Fruit fly (Drosophila melanogaster) whole organism: ENCODE measurements around the gene CG11367.
"Not testable (repeated sequence)": the region's sequence is repeated elsewhere in the genome, so short reads cannot be mapped to it uniquely, and the experiment has no call there.

ENCODE experiments used
- CG8478 ChIP-seq: fragments of >200 bp; optimal IDR thresholded peaks from 2 replicates; lab custom pipeline; 2018; ENCODE audit warnings: inconsistent platforms
- Dll ChIP-seq: fragments of >200 bp; optimal IDR thresholded peaks from 2 replicates; lab custom pipeline; 2017
- EcR ChIP-seq, 2 experiments: fragments of >200 bp; optimal IDR thresholded peaks; 2 replicates each; lab custom pipeline; 2017; ENCODE audit warnings: missing biosample characterization in 2 of 2, missing genetic modification characterization in 2 of 2, missing genetic modification reagents in 2 of 2
- pan ChIP-seq: fragments of >200 bp; optimal IDR thresholded peaks from 2 replicates; lab custom pipeline; 2017
- psq ChIP-seq: fragments of >200 bp; optimal IDR thresholded peaks from 2 replicates; lab custom pipeline; 2017
- usp ChIP-seq: fragments of >200 bp; optimal IDR thresholded peaks from 2 replicates; lab custom pipeline; 2017; ENCODE audit warnings: missing biosample characterization, missing genetic modification characterization, mixed read lengths

Gene CG11367

DNA sequence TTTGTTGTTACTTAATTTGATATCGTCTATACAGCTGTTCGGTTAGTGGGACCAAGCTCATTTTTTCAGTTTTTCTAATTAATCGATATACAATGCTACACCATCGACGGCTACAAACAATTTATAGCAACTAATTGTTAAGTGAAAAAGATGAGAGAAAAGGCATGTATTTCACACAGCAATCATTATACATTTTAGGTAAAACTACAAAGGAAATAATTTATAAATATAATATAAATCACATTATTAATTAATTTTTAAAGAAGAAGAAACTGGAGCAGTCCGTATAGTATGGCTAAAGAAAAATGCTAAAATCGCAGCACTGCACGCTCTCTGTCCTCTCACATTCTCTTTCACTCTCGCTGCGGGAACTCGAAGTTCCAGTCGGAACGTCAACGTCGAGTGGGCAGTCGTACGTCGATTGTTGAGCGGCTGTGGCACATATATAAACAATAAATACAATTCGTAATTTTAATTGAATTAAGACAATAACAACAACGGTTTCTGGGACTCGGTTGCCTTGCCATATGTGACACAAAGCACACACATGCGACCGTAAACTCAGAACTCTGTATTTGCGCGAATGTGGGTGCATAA, at the start of gene CG11367, which contains the start of gene CG14450:
CG11367 (plus strand) TSS at position 373 of the 597 bp plus-strand sequence.
CG14450 (minus strand) TSS at position 51 of the 597 bp plus-strand sequence.
- no peak for TF ChIP-seq psq

DNA sequence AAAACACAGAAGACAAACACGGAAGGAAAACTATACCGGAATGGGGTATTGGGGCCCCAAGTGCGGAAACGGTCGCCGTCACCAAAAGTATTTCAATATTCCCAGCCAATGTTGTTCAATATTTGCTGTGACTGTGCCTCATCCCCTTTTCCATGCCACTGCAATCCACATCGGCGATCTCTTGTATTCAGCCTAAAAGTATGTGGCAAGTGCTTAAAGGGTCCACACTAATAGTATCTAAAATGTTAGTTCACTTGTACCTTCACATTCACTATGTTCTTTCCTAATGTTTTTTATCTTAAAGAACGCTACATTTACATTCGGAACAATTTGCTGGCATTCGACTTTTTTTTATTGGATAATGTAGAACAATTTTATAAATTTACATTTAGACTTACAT, 47.0 kb upstream of the CG11367 start:
- TF ChIP-seq Dll (lab: Kevin White, UChicago) (no peak), CG8478 (lab: Kevin White, UChicago) (no peak), EcR (GFP tag; optimal IDR thresholded peaks at IDR 0.05; lab: Kevin White, UChicago) (no peak), usp (GFP tag; lab: Kevin White, UChicago) (no peak), pan (lab: Kevin White, UChicago) (no peak), psq (no peak)

DNA sequence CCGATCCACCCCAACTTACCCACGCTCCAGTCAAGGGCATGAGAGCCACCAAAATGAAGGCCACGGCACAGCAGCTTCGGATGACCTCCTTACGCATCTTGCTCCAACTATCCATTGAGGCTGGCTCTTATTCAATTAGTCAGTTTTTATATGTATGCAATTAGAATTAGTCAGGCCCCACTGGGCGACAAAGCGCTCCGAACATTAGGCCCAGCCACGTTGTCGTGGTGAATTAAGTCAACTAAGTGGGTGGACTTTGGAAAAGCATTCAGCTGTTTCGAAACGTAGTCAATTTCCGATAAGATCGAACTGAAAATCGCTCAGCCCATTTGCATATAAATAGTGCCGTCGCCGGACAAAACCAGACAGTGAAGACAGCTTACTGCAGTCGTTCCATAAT, 40.9 kb upstream of the CG11367 start, which contains the start of the genes CG14455 and CG14456:
CG14455 (minus strand) TSS at position 101 of the 400 bp plus-strand sequence.
CG14456 (plus strand) TSS at position 236 of the 400 bp plus-strand sequence.
- no peak for TF ChIP-seq EcR (GFP tag; optimal IDR thresholded peaks at IDR 0.05; lab: Kevin White, UChicago)
- TF ChIP-seq usp (GFP tag; lab: Kevin White, UChicago): no peak

DNA sequence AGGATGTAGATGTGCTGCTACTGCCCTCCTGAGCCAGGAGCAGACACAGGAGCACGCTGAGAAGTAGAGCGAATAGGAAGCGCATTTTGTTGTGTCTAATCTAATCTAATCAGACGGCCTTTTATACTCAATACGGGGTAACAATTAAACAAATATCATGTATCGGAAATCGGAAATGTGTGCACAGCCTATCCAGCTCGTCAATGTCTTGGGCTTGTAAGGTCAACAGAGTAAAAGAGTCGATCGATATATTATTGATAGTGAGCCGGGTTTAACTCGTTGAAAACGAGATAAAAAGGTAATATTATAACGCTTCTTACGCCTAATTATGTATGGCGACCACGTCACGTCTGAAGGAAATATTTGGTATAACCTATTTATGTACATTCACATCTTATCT, 35.5 kb upstream of the CG11367 start, which contains the start of gene CG14454:
CG14454 (minus strand) TSS at position 101 of the 400 bp plus-strand sequence.
- not testable (repeated sequence) for TF ChIP-seq EcR (GFP tag; optimal IDR thresholded peaks at IDR 0.05; lab: Kevin White, UChicago); Dll (lab: Kevin White, UChicago); CG8478 (lab: Kevin White, UChicago)

DNA sequence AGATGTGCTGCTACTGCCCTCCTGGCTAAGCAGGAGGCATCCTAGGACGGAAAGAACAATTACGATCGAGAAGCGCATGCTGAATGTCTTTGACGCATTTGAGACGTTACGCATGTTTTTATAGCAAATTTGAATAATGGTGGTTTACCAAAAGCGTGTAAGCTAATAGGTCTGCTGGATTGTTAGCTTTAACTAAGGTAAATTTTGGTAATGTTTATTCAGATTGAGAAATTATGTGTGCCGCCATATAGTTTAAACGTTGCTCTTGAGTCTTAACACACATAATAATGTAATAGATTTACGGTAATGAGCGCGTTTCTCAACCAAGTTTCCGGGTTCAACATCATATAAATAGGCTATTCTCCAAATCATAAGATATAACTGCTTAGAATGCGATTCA, 34.2 kb upstream of the CG11367 start, which contains the start of the genes CG12546 and CG14453:
CG12546 (minus strand) TSS at position 101 of the 400 bp plus-strand sequence.
CG14453 (plus strand) TSS at position 372 of the 400 bp plus-strand sequence.
- no peak for TF ChIP-seq usp (GFP tag; lab: Kevin White, UChicago)
- no peak for TF ChIP-seq CG8478 (lab: Kevin White, UChicago)
- TF ChIP-seq pan (lab: Kevin White, UChicago): no peak
- no peak for TF ChIP-seq EcR (GFP tag; optimal IDR thresholded peaks at IDR 0.05; lab: Kevin White, UChicago)
- no peak for TF ChIP-seq Dll (lab: Kevin White, UChicago)
- no peak for TF ChIP-seq psq

DNA sequence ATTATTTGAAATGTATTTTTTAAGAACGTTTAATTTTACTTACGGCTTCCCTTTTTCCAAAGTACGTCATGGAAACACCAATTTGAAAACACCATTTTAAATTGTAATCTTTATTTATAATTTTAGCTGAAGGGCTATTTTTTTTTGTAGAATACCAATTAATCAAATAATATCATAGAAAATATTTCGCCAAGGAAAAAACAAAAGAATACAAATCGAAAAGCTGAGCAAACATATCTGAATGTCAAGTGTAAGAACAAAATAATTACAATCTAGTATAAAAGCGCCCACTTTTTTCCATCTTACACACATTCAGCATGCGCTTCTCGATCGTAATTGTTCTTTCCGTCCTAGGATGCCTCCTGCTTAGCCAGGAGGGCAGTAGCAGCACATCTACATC, 32.3 kb upstream of the CG11367 start, which contains the start of gene CG14452:
CG14452 (plus strand) TSS at position 301 of the 400 bp plus-strand sequence.
- TF ChIP-seq EcR (GFP tag; optimal IDR thresholded peaks at IDR 0.05; lab: Kevin White, UChicago): no peak
- no peak for TF ChIP-seq CG8478 (lab: Kevin White, UChicago)

DNA sequence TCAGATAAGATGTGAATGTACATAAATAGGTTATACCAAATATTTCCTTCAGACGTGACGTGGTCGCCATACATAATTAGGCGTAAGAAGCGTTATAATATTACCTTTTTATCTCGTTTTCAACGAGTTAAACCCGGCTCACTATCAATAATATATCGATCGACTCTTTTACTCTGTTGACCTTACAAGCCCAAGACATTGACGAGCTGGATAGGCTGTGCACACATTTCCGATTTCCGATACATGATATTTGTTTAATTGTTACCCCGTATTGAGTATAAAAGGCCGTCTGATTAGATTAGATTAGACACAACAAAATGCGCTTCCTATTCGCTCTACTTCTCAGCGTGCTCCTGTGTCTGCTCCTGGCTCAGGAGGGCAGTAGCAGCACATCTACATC, 31.0 kb upstream of the CG11367 start, which contains the start of gene CG32453:
CG32453 (plus strand) TSS at position 301 of the 400 bp plus-strand sequence.
- not testable (repeated sequence) for TF ChIP-seq psq; EcR (GFP tag; optimal IDR thresholded peaks at IDR 0.05; lab: Kevin White, UChicago); pan (lab: Kevin White, UChicago)

DNA sequence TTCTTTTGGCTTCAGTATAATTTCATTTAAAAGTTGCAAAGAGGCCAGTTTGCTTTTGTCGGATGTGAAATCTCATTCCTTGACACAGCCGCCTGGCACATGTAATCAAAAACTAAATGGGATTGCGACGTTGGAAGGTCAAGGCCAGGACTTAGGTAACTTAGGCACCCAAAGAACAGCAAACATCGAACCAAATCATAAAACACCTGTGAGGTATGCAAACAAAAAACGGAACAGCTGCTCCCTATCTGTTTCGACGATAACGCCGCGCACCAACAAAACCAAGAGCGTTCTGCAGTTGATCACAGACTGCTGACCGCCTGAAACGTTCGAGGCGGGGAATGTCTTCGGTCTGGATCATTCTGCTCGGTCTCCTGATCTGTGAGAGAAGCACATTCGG, 28.8 kb upstream of the CG11367 start, which contains the start of gene CG45116:
CG45116 (plus strand) TSS at position 301 of the 400 bp plus-strand sequence.
- no peak for TF ChIP-seq EcR (GFP tag; optimal IDR thresholded peaks at IDR 0.05; lab: Kevin White, UChicago)
- no peak for TF ChIP-seq CG8478 (lab: Kevin White, UChicago)
- TF ChIP-seq usp (GFP tag; lab: Kevin White, UChicago): no peak
- TF ChIP-seq psq: no peak
- no peak for TF ChIP-seq Dll (lab: Kevin White, UChicago)
- no peak for TF ChIP-seq pan (lab: Kevin White, UChicago)

DNA sequence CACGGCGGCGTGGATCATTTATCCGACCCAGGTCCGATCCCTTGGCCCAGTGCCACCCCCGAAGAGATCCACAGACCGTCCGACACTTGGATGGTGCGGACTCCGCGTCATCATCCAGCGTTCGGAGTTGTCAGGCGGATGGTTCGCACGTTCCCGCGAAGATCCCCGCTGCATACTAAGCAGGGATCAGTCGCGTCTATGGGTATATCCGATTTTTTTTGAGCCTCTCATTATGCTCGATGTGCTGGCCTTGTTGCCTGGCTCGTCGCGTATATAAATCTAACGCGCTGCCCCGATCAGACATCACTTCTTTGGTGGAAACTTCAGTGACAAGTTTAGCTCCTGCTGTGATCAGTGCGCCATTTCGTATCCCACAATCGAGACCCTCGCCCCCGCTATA, 16.1 kb upstream of the CG11367 start, which contains the start of gene CG11370:
CG11370 (plus strand) TSS at position 301 of the 400 bp plus-strand sequence.
- TF ChIP-seq pan (lab: Kevin White, UChicago) (no peak), usp (GFP tag; lab: Kevin White, UChicago) (no peak), psq (no peak), Dll (lab: Kevin White, UChicago) (no peak), CG8478 (lab: Kevin White, UChicago) (no peak), EcR (GFP tag; optimal IDR thresholded peaks at IDR 0.05; lab: Kevin White, UChicago) (no peak)

DNA sequence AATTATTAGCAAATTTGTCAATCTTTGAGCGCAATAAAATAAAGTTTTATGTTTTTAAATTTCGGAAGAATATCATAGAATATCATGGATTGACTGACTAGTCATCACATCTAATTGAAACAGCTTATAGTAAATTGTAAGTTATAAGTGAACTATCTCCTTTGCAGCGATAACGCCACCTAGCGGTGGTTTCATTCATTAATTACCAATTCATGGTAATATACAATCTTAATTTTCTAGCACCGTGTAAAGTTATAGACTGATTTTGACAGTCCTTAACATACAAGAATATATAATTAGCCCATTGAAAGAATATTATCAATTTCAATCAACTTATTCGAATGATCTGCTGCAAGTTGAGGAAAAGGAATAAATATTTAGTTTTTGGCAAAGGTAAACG, 14.3 kb upstream of the CG11367 start:
- no peak for TF ChIP-seq CG8478 (lab: Kevin White, UChicago)

DNA sequence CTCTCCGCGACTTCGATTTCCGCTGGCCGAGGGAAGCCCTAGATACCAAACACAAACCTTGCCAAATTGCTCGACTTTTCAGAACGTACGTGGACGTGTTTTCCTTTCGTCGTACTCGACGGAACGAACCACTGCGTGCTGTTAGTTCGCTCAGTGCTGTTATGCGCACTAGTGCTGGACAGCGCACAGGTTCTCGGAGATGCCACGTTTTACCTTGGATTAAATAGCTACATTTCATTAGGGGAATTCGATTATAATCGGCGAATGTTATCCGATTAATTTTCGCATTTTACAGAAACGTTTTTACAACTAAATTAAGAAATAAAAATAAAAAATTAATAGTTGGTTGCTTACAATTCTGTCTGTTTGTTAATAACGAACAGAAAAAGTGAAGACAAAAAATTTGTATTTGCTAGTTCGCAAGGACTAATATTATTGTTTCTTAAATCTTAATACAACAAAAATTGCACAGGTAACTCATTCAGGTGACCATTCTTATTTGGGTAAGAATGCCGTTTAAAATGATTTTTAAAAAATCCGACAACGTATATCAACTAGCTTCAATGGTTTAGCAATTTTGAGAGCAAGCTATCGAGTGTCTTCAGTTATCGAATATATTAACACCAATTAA, 10.7 kb upstream of the CG11367 start, which contains the start of the genes ArfGAP3 and CG32452:
ArfGAP3 (minus strand) TSS at position 441 of the 631 bp plus-strand sequence.
CG32452 (plus strand) TSS at position 592 of the 631 bp plus-strand sequence.
- TF ChIP-seq psq: no peak
- no peak for TF ChIP-seq usp (GFP tag; lab: Kevin White, UChicago)
- TF ChIP-seq Dll (lab: Kevin White, UChicago): no peak
- TF ChIP-seq pan (lab: Kevin White, UChicago): no peak
- TF ChIP-seq EcR (GFP tag; optimal IDR thresholded peaks at IDR 0.05; lab: Kevin White, UChicago): no peak
- TF ChIP-seq CG8478 (lab: Kevin White, UChicago): no peak

DNA sequence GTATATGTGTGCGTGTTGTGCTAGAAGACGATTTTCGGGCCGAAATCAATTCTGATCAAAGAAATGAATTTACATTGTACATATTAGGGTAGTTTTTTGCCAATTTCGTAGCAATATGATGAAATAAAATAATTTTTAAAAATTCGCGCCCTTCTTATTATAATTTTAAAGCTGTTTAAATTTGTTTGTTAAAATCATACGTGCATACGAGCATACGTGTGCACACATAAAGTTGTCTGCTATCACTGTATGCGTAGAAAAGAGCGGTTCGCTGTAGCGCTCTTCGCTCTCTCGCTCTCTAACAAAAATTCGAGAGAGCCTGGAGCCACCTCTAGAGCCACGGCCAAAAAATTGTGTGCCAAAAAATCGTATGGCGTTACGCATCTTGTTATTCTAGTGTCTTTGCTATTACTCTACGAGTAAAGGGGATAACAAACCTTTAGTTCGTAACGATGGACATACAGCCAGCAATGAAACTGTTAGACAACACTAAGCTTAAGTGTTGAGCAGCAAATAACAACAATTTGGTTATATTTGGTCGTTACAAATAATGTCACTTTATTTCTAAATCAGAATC, 7.1 kb upstream of the CG11367 start, which contains the start of gene mael:
mael (plus strand) TSS at position 510 of the 577 bp plus-strand sequence.
- TF ChIP-seq EcR (GFP tag; optimal IDR thresholded peaks at IDR 0.05; lab: Kevin White, UChicago); Dll (lab: Kevin White, UChicago); usp (GFP tag; lab: Kevin White, UChicago): not testable (repeated sequence)
